Fruit fly (Drosophila melanogaster) Kc167 (cell line): ENCODE measurements around the gene CG15922.

Experiments used
- Myc ChIP-seq: fragments of >200 bp; optimal IDR thresholded peaks from 2 replicates; lab custom pipeline; 2017; ENCODE audit warnings: missing external identifiers
- Sin3A ChIP-seq: fragments of >200 bp; optimal IDR thresholded peaks from 2 replicates; lab custom pipeline; 2018; ENCODE audit warnings: missing external identifiers
- h ChIP-seq: fragments of >200 bp; optimal IDR thresholded peaks from 3 replicates; lab custom pipeline; 2018; ENCODE audit warnings: missing external identifiers
- insv ChIP-seq: fragments of >200 bp; optimal IDR thresholded peaks from 3 replicates; lab custom pipeline; 2018; ENCODE audit warnings: missing external identifiers
- psq ChIP-seq: fragments of >200 bp; optimal IDR thresholded peaks from 2 replicates; lab custom pipeline; 2017; ENCODE audit warnings: missing external identifiers
- ttk ChIP-seq: sonication (Bioruptor generic); optimal IDR thresholded peaks from 2 replicates; lab custom pipeline; 2017; ENCODE audit warnings: missing external identifiers

The CG15922 gene

dm6 chr3R:20576789-20577188 is 16.7 kb upstream of the CG15922 start, which contains the start of the genes TFAM and CG5412:
Gene TFAM, minus strand, starts transcription at chr3R:20577010.
Gene CG5412, plus strand, starts transcription at chr3R:20577053.
- no peak for TF ChIP-seq h (lab: Kevin White, UChicago)
- TF ChIP-seq Myc (lab: Kevin White, UChicago), result no peak
- no peak for TF ChIP-seq Sin3A (lab: Kevin White, UChicago)
- no peak for TF ChIP-seq ttk
- TF ChIP-seq psq, result no peak
- no peak for TF ChIP-seq insv

- TF ChIP-seq Myc (lab: Kevin White, UChicago) (no peak), psq (no peak), ttk (no peak), insv (no peak), h (lab: Kevin White, UChicago) (no peak), Sin3A (lab: Kevin White, UChicago) (no peak)
These were observed 14.5 kb upstream of the CG15922 start for dm6 chr3R:20574535-20574980.

- TF ChIP-seq ttk, result no peak
- TF ChIP-seq insv, result no peak
- TF ChIP-seq Myc (lab: Kevin White, UChicago), result no peak
- TF ChIP-seq h (lab: Kevin White, UChicago), result no peak
- no peak for TF ChIP-seq Sin3A (lab: Kevin White, UChicago)
- TF ChIP-seq psq, result no peak
These were observed 13.2 kb upstream of the CG15922 start for dm6 chr3R:20573326-20573725.

- TF ChIP-seq Sin3A (lab: Kevin White, UChicago), result no peak
- TF ChIP-seq Myc (lab: Kevin White, UChicago), result no peak
- no peak for TF ChIP-seq ttk
- TF ChIP-seq h (lab: Kevin White, UChicago), result no peak
- TF ChIP-seq insv, result no peak
- no peak for TF ChIP-seq psq
These were observed 7.6 kb upstream of the CG15922 start for dm6 chr3R:20567507-20568222.

dm6 chr3R:20565546-20565948 is 5.5 kb upstream of the CG15922 start:
- TF ChIP-seq Myc (lab: Kevin White, UChicago), result no peak
- TF ChIP-seq ttk, result no peak
- TF ChIP-seq Sin3A (lab: Kevin White, UChicago), result no peak
- TF ChIP-seq psq, result no peak
- no peak for TF ChIP-seq insv
- no peak for TF ChIP-seq h (lab: Kevin White, UChicago)

dm6 chr3R:20563830-20564421 is 3.8 kb upstream of the CG15922 start, which contains the start of gene CG10877:
Gene CG10877, minus strand, starts transcription at chr3R:20564067.
- TF ChIP-seq psq, result no peak
- no peak for TF ChIP-seq Sin3A (lab: Kevin White, UChicago)
- no peak for TF ChIP-seq Myc (lab: Kevin White, UChicago)
- no peak for TF ChIP-seq ttk
- TF ChIP-seq h (lab: Kevin White, UChicago), result no peak
- TF ChIP-seq insv, result no peak

- TF ChIP-seq psq (no peak), ttk (no peak), h (lab: Kevin White, UChicago) (no peak), Myc (lab: Kevin White, UChicago) (no peak), Sin3A (lab: Kevin White, UChicago) (no peak), insv (no peak)
These were observed 667 bp upstream of the CG15922 start, which contains the start of gene CG5191 for dm6 chr3R:20560668-20561226. Gene CG5191, plus strand, starts transcription at chr3R:20560865.

- TF ChIP-seq Sin3A (lab: Kevin White, UChicago), result no peak
- TF ChIP-seq psq, result no peak
- TF ChIP-seq insv, result no peak
- no peak for TF ChIP-seq Myc (lab: Kevin White, UChicago)
- TF ChIP-seq ttk, result no peak
- no peak for TF ChIP-seq h (lab: Kevin White, UChicago)
These were observed 2.0 kb downstream of the CG15922 start for dm6 chr3R:20558106-20558489.

dm6 chr3R:20557415-20558105 is 2.5 kb downstream of the CG15922 start, which contains the start of the genes DPCoAC and CG5180:
Gene DPCoAC, minus strand, starts transcription at chr3R:20557667.
Gene CG5180, plus strand, starts transcription at chr3R:20557930.
- no peak for TF ChIP-seq Sin3A (lab: Kevin White, UChicago)
- TF ChIP-seq h (lab: Kevin White, UChicago), result no peak
- no peak for TF ChIP-seq ttk
- TF ChIP-seq psq, result no peak
- TF ChIP-seq insv, result no peak
- TF ChIP-seq Myc (lab: Kevin White, UChicago), result no peak

dm6 chr3R:20557114-20557414 is 3.0 kb downstream of the CG15922 start:
- no peak for TF ChIP-seq Myc (lab: Kevin White, UChicago)
- TF ChIP-seq Sin3A (lab: Kevin White, UChicago), result no peak
- TF ChIP-seq insv, result no peak
- TF ChIP-seq h (lab: Kevin White, UChicago), result no peak
- no peak for TF ChIP-seq psq
- no peak for TF ChIP-seq ttk

- TF ChIP-seq h (lab: Kevin White, UChicago) (no peak), Sin3A (lab: Kevin White, UChicago) (no peak), insv (no peak), Myc (lab: Kevin White, UChicago) (no peak), ttk (no peak), psq (no peak)
These were observed 3.6 kb downstream of the CG15922 start for dm6 chr3R:20556281-20557113.
